Fruit fly (Drosophila melanogaster) whole organism: ENCODE results near the gene Toll-9.

Experiments used
- Dll ChIP-seq: fragments of >200 bp; optimal IDR thresholded peaks from 2 replicates; lab custom pipeline; 2017
- pan ChIP-seq: fragments of >200 bp; optimal IDR thresholded peaks from 2 replicates; lab custom pipeline; 2017
- psq ChIP-seq: fragments of >200 bp; optimal IDR thresholded peaks from 2 replicates; lab custom pipeline; 2017

- no peak for TF ChIP-seq pan (lab: Kevin White, UChicago)
- TF ChIP-seq Dll, result no peak
- TF ChIP-seq psq (lab: Kevin White, UChicago), result no peak
Observed at dm6 chr3L:20375467-20375866, 8.9 kb upstream of the Toll-9 start.
